Fruit fly (Drosophila melanogaster) whole organism, embryonic: Measurements from ENCODE around the gene mmd.

Source experiments
- BEAF-32 ChIP-seq: fragments of 200-800 bp; sonication (Bioruptor generic); optimal IDR thresholded peaks from 3 replicates; lab custom pipeline; 2017; ENCODE audit warnings: missing biosample characterization, missing genetic modification characterization, mild to moderate bottlenecking, moderate library complexity, missing genetic modification reagents
- Bgb ChIP-seq: fragments of 200-800 bp; sonication (Bioruptor generic); IDR thresholded peaks from 2 replicates; pipeline ENCODE4 v1.3.6; 2022; ENCODE audit warnings: missing biosample characterization, missing genetic modification characterization; ENCODE audit not compliant: partially characterized antibody
- CG12391 ChIP-seq: fragments of 200-800 bp; sonication (Bioruptor generic); optimal IDR thresholded peaks from 3 replicates; lab custom pipeline; 2018; ENCODE audit warnings: missing biosample characterization, mild to moderate bottlenecking, missing genetic modification characterization, moderate library complexity
- CG12659 ChIP-seq: fragments of 200-800 bp; sonication (Bioruptor generic); optimal IDR thresholded peaks from 3 replicates; lab custom pipeline; 2017; ENCODE audit warnings: mild to moderate bottlenecking, missing biosample characterization, missing genetic modification reagents, missing genetic modification characterization
- CG13287 ChIP-seq: fragments of 200-800 bp; sonication (Bioruptor generic); IDR thresholded peaks from 2 replicates; pipeline ENCODE4 v1.3.6; 2022; ENCODE audit warnings: missing biosample characterization, missing genetic modification characterization; ENCODE audit not compliant: partially characterized antibody
- CG14710 ChIP-seq: fragments of 200-800 bp; sonication (Bioruptor generic); optimal IDR thresholded peaks from 3 replicates; lab custom pipeline; 2019; ENCODE audit warnings: missing biosample characterization, mild to moderate bottlenecking, missing genetic modification characterization, moderate library complexity
- CG14860 ChIP-seq: fragments of 200-800 bp; sonication (Bioruptor generic); IDR thresholded peaks from 3 replicates; pipeline ENCODE4 v1.3.6; 2022; ENCODE audit warnings: missing biosample characterization, missing genetic modification characterization; ENCODE audit not compliant: partially characterized antibody
- CG1603 ChIP-seq: fragments of 200-800 bp; sonication (Bioruptor generic); optimal IDR thresholded peaks from 2 replicates; lab custom pipeline; 2019; ENCODE audit warnings: missing biosample characterization, mild to moderate bottlenecking, missing genetic modification characterization, moderate library complexity
- CG16779 ChIP-seq: fragments of 200-800 bp; sonication (Bioruptor generic); IDR thresholded peaks from 2 replicates; pipeline ENCODE4 v1.3.6; 2022; ENCODE audit warnings: missing biosample characterization, missing genetic modification characterization
- CG17186 ChIP-seq: fragments of 200-800 bp; sonication (Bioruptor generic); optimal IDR thresholded peaks from 3 replicates; lab custom pipeline; 2017; ENCODE audit warnings: missing biosample characterization, missing genetic modification reagents, missing genetic modification characterization
- CG17829 ChIP-seq: fragments of 200-800 bp; optimal IDR thresholded peaks from 2 replicates; lab custom pipeline; 2019; ENCODE audit warnings: missing biosample characterization, mild to moderate bottlenecking, missing genetic modification characterization, moderate library complexity
- CG30020 ChIP-seq: fragments of 200-800 bp; optimal IDR thresholded peaks from 2 replicates; lab custom pipeline; 2019; ENCODE audit warnings: missing biosample characterization, mild to moderate bottlenecking, missing genetic modification characterization, moderate library complexity
- CG4617 ChIP-seq: fragments of 200-800 bp; sonication (Bioruptor generic); optimal IDR thresholded peaks from 3 replicates; lab custom pipeline; 2016; ENCODE audit warnings: missing biosample characterization, missing genetic modification characterization, borderline replicate concordance
- CG6765 ChIP-seq: fragments of 200-800 bp; sonication (Bioruptor generic); optimal IDR thresholded peaks from 3 replicates; lab custom pipeline; 2017; ENCODE audit warnings: missing biosample characterization, mild to moderate bottlenecking, missing genetic modification characterization
- CG9797 ChIP-seq: fragments of 200-800 bp; sonication (Bioruptor generic); optimal IDR thresholded peaks from 3 replicates; lab custom pipeline; 2018; ENCODE audit warnings: missing biosample characterization, mild to moderate bottlenecking, missing genetic modification characterization
- Dll ChIP-seq: fragments of 200-800 bp; sonication (Bioruptor generic); IDR thresholded peaks from 4 replicates; pipeline ENCODE4 v1.3.6; 2022; ENCODE audit warnings: missing biosample characterization, missing genetic modification characterization; ENCODE audit not compliant: partially characterized antibody
- Dp ChIP-seq: fragments of 200-800 bp; sonication (Bioruptor generic); optimal IDR thresholded peaks from 2 replicates; lab custom pipeline; 2018; ENCODE audit warnings: missing biosample characterization, mild to moderate bottlenecking, missing genetic modification characterization, moderate library complexity
- Dref ChIP-seq: fragments of 200-800 bp; sonication (Bioruptor generic); IDR thresholded peaks from 2 replicates; pipeline ENCODE4 v1.3.6; 2022; ENCODE audit warnings: missing biosample characterization, missing genetic modification characterization
- E2f2 ChIP-seq: fragments of 200-800 bp; sonication (Bioruptor generic); IDR thresholded peaks from 2 replicates; pipeline ENCODE4 v1.3.6; 2022; ENCODE audit warnings: missing biosample characterization, missing genetic modification characterization
- Ets97D ChIP-seq: fragments of 200-800 bp; sonication (Bioruptor generic); optimal IDR thresholded peaks from 3 replicates; lab custom pipeline; 2016; ENCODE audit warnings: missing biosample characterization, missing genetic modification characterization
- HLH3B ChIP-seq: fragments of 200-800 bp; sonication (Bioruptor generic); IDR thresholded peaks from 2 replicates; pipeline ENCODE4 v1.3.6; 2022; ENCODE audit warnings: missing biosample characterization, missing genetic modification characterization
- MBD-R2 ChIP-seq: fragments of 200-800 bp; sonication (Bioruptor generic); IDR thresholded peaks from 2 replicates; pipeline ENCODE4 v1.3.6; 2022; ENCODE audit warnings: missing biosample characterization, missing genetic modification characterization
- MESR4 ChIP-seq: fragments of 200-800 bp; sonication (Bioruptor generic); optimal IDR thresholded peaks from 2 replicates; lab custom pipeline; 2018; ENCODE audit warnings: missing biosample characterization, mild to moderate bottlenecking, missing genetic modification characterization, moderate library complexity
- Max ChIP-seq: fragments of 200-800 bp; sonication (Bioruptor generic); optimal IDR thresholded peaks from 2 replicates; lab custom pipeline; 2016; ENCODE audit warnings: missing biosample characterization, mild to moderate bottlenecking, missing genetic modification characterization
- Opbp ChIP-seq: fragments of 200-800 bp; sonication (Bioruptor generic); IDR thresholded peaks from 3 replicates; pipeline ENCODE4 v1.3.6; 2022; ENCODE audit warnings: missing biosample characterization, missing genetic modification characterization; ENCODE audit not compliant: partially characterized antibody
- Scr ChIP-seq: fragments of 200-800 bp; sonication (Bioruptor generic); IDR thresholded peaks from 2 replicates; pipeline ENCODE4 v1.3.6; 2022; ENCODE audit warnings: missing biosample characterization, missing genetic modification characterization; ENCODE audit not compliant: partially characterized antibody
- Sin3A ChIP-seq: fragments of >200 bp; optimal IDR thresholded peaks from 2 replicates; lab custom pipeline; 2018
- Tbp ChIP-seq: fragments of >200 bp; optimal IDR thresholded peaks from 2 replicates; lab custom pipeline; 2018; ENCODE audit warnings: missing biosample characterization, missing genetic modification characterization
- YL-1 ChIP-seq: fragments of 200-800 bp; sonication (Bioruptor generic); optimal IDR thresholded peaks from 3 replicates; lab custom pipeline; 2017; ENCODE audit warnings: missing biosample characterization, mild to moderate bottlenecking, missing genetic modification characterization
- amos ChIP-seq: fragments of 200-800 bp; sonication (Bioruptor generic); IDR thresholded peaks from 2 replicates; pipeline ENCODE4 v1.3.6; 2022; ENCODE audit warnings: missing biosample characterization, missing genetic modification characterization; ENCODE audit not compliant: partially characterized antibody
- ato ChIP-seq: fragments of 200-800 bp; sonication (Bioruptor generic); IDR thresholded peaks from 2 replicates; pipeline ENCODE4 v1.3.6; 2022; ENCODE audit warnings: missing biosample characterization, missing genetic modification characterization; ENCODE audit not compliant: partially characterized antibody
- cg ChIP-seq: fragments of 200-800 bp; sonication (Bioruptor generic); optimal IDR thresholded peaks from 3 replicates; lab custom pipeline; 2019; ENCODE audit warnings: missing biosample characterization, mild to moderate bottlenecking, missing genetic modification characterization, moderate library complexity
- cwo ChIP-seq: fragments of 200-800 bp; sonication (Bioruptor generic); optimal IDR thresholded peaks from 3 replicates; lab custom pipeline; 2017; ENCODE audit warnings: missing biosample characterization, missing genetic modification characterization, mild to moderate bottlenecking, moderate library complexity, missing genetic modification reagents
- dm ChIP-seq: fragments of 200-800 bp; sonication (Bioruptor generic); optimal IDR thresholded peaks from 3 replicates; lab custom pipeline; 2016; ENCODE audit warnings: missing biosample characterization, missing genetic modification characterization
- gem ChIP-seq: fragments of 200-800 bp; sonication (Bioruptor generic); optimal IDR thresholded peaks from 2 replicates; lab custom pipeline; 2019; ENCODE audit warnings: missing biosample characterization, mild to moderate bottlenecking, missing genetic modification characterization, moderate library complexity
- gfzf ChIP-seq: fragments of 200-800 bp; sonication (Bioruptor generic); optimal IDR thresholded peaks from 2 replicates; lab custom pipeline; 2016; ENCODE audit warnings: missing biosample characterization, mild to moderate bottlenecking, missing genetic modification characterization, moderate library complexity
- knrl ChIP-seq: fragments of 200-800 bp; sonication (Bioruptor generic); IDR thresholded peaks from 3 replicates; pipeline ENCODE4 v1.3.6; 2022; ENCODE audit warnings: missing biosample characterization, missing genetic modification characterization; ENCODE audit not compliant: partially characterized antibody
- p53 ChIP-seq: fragments of 200-800 bp; sonication (Bioruptor generic); optimal IDR thresholded peaks from 2 replicates; lab custom pipeline; 2016; ENCODE audit warnings: missing biosample characterization, missing genetic modification characterization
- pan ChIP-seq, 4 experiments: fragments of >200 bp in 3 of 4; fragments of 200-800 bp in 1 of 4; sonication (Bioruptor generic) in 1 of 4; optimal IDR thresholded peaks in 3 of 4; IDR thresholded peaks in 1 of 4; 2 replicates each; pipeline versions ENCODE4 v1.3.6 to Lab custom; 2017 to 2022; ENCODE audit warnings: missing biosample characterization in 2 of 4, missing genetic modification characterization in 2 of 4, mixed read lengths in 1 of 4
- phol ChIP-seq: fragments of 200-800 bp; sonication (Bioruptor generic); optimal IDR thresholded peaks from 3 replicates; lab custom pipeline; 2018; ENCODE audit warnings: missing biosample characterization, mild to moderate bottlenecking, missing genetic modification characterization, moderate library complexity
- pzg ChIP-seq: fragments of 200-800 bp; sonication (Bioruptor generic); optimal IDR thresholded peaks from 3 replicates; lab custom pipeline; 2018; ENCODE audit warnings: missing biosample characterization, mild to moderate bottlenecking, missing genetic modification characterization, moderate library complexity
- row ChIP-seq: fragments of 200-800 bp; sonication (Bioruptor generic); IDR thresholded peaks from 3 replicates; pipeline ENCODE4 v1.3.6; 2022; ENCODE audit warnings: missing biosample characterization, missing genetic modification characterization
- sr ChIP-seq: fragments of 200-800 bp; sonication (Bioruptor generic); IDR thresholded peaks from 3 replicates; pipeline ENCODE4 v1.3.6; 2022; ENCODE audit warnings: missing biosample characterization, missing genetic modification characterization
- stwl ChIP-seq: fragments of 200-800 bp; sonication (Bioruptor generic); optimal IDR thresholded peaks from 3 replicates; lab custom pipeline; 2018; ENCODE audit warnings: missing biosample characterization, mild to moderate bottlenecking, missing genetic modification characterization, moderate library complexity
- trem ChIP-seq: fragments of 200-800 bp; optimal IDR thresholded peaks from 3 replicates; lab custom pipeline; 2019; ENCODE audit warnings: missing biosample characterization, mild to moderate bottlenecking, missing genetic modification characterization, moderate library complexity
- unc-4 ChIP-seq: fragments of 200-800 bp; sonication (Bioruptor generic); IDR thresholded peaks from 2 replicates; pipeline ENCODE4 v1.3.6; 2022; ENCODE audit warnings: missing biosample characterization, missing genetic modification characterization; ENCODE audit not compliant: partially characterized antibody
- vnd ChIP-seq: fragments of 200-800 bp; sonication (Bioruptor generic); IDR thresholded peaks from 3 replicates; pipeline ENCODE4 v1.3.6; 2022; ENCODE audit warnings: missing biosample characterization, missing genetic modification characterization; ENCODE audit not compliant: partially characterized antibody

The mmd gene

DNA sequence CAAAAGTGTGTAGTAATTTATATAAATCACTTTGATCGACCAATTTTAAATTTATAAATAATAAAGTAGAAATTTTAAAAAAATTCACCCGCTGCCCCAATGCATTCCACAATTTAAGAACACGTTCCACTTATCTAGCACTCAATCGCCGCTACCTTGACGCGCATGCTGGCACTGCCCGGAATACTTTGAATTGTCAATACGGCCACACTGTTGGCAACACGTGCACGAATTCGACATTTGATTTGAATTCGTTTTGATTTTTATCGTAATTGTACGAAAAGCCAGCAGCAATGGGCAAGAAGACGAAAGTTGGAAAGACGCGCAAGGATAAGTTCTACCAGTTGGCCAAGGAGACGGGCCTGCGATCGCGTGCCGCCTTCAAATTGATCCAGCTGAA lies 23.9 kb upstream of the mmd start, which contains the start of gene CG8939:
Gene CG8939 (plus strand): TSS at position 186 of the 400 bp plus-strand sequence.
- TF ChIP-seq Dp (GFP tag; lab: Kevin White, UChicago) = peak; percentile 74
- no peak for TF ChIP-seq p53 (GFP tag; lab: Kevin White, UChicago)
- no peak for TF ChIP-seq CG12659 (GFP tag; lab: Kevin White, UChicago)
- peak; percentile 17; the same call in 1 of the 2 replicates for TF ChIP-seq amos
- TF ChIP-seq HLH3B (GFP tag; lab: Robert Waterston, UW) = no peak
- peak; percentile 71 for TF ChIP-seq pzg (GFP tag; lab: Kevin White, UChicago)
- TF ChIP-seq Scr (GFP tag; lab: Robert Waterston, UW) = peak; percentile 46
- TF ChIP-seq pan (optimal IDR thresholded peaks at IDR 0.05; lab: Kevin White, UChicago) = no peak
- no peak for TF ChIP-seq pan (GFP tag; optimal IDR thresholded peaks at IDR 0.05 in 1 of 2, IDR thresholded peaks at IDR 0.05 in 1 of 2)
- peak; percentile 15; the same call in 1 of the 2 replicates for TF ChIP-seq Dref (GFP tag; lab: Robert Waterston, UW)
- TF ChIP-seq CG14860 (GFP tag; lab: Robert Waterston, UW) = no peak
- TF ChIP-seq CG17186 (GFP tag; lab: Kevin White, UChicago) = peak; percentile 82
- peak; percentile 33; the same call in 1 of the 2 replicates for TF ChIP-seq CG13287 (GFP tag; lab: Robert Waterston, UW)
- TF ChIP-seq dm (GFP tag; lab: Kevin White, UChicago) = peak; percentile 94
- TF ChIP-seq CG30020 (tag; lab: Kevin White, UChicago) = peak; percentile 87
- peak; percentile 67 for TF ChIP-seq MESR4 (GFP tag; lab: Kevin White, UChicago)
- peak; percentile 54 for TF ChIP-seq Bgb (GFP tag; lab: Robert Waterston, UW)
- peak; percentile 84 for TF ChIP-seq YL-1
- TF ChIP-seq Max (GFP tag; lab: Kevin White, UChicago) = peak; percentile 90
- TF ChIP-seq sr (GFP tag; lab: Robert Waterston, UW) = no peak
- TF ChIP-seq Tbp (GFP tag; lab: Kevin White, UChicago) = peak; percentile 77
- TF ChIP-seq unc-4 = 0 out of 2 replicates have a peak, but pooled peaks have one; percentile 18
- TF ChIP-seq E2f2 (GFP tag; lab: Robert Waterston, UW) = peak; percentile 81
- TF ChIP-seq CG9797 (GFP tag; lab: Kevin White, UChicago) = peak; percentile 74
- TF ChIP-seq CG14710 (tag; lab: Kevin White, UChicago) = peak; percentile 33
- 0 out of 3 replicates have a peak, but pooled peaks have one; percentile 21 for TF ChIP-seq Opbp (GFP tag; lab: Robert Waterston, UW)
- peak; percentile 52; the same call in 2 of the 4 replicates for TF ChIP-seq Dll (GFP tag; lab: Robert Waterston, UW)
- TF ChIP-seq CG17829 (tag; lab: Kevin White, UChicago) = peak; percentile 7
- TF ChIP-seq stwl (tag; lab: Kevin White, UChicago) = peak; percentile 59
- TF ChIP-seq MBD-R2 (GFP tag; lab: Robert Waterston, UW) = peak; percentile 65
- TF ChIP-seq phol = peak; percentile 3
- TF ChIP-seq gem (tag; lab: Kevin White, UChicago) = no peak
- TF ChIP-seq knrl (GFP tag; lab: Robert Waterston, UW) = 0 out of 3 replicates have a peak, but pooled peaks have one; percentile 16
- TF ChIP-seq vnd = no peak
- peak; percentile 42 for TF ChIP-seq Ets97D
- TF ChIP-seq cg (GFP tag; lab: Kevin White, UChicago) = no peak
- peak; percentile 92 for TF ChIP-seq cwo (GFP tag; lab: Kevin White, UChicago)
- TF ChIP-seq CG6765 (GFP tag; lab: Kevin White, UChicago) = no peak
- TF ChIP-seq Sin3A (lab: Kevin White, UChicago) = peak; percentile 20
- TF ChIP-seq CG12391 = peak; percentile 12
- TF ChIP-seq CG4617 (GFP tag; lab: Kevin White, UChicago) = peak; percentile 15
- 0 out of 2 replicates have a peak, but pooled peaks have one; percentile 7 for TF ChIP-seq ato (GFP tag; lab: Robert Waterston, UW)
- peak; percentile 43 for TF ChIP-seq trem
- TF ChIP-seq CG1603 = peak; percentile 99
- TF ChIP-seq row (GFP tag; lab: Robert Waterston, UW) = peak; percentile 53; the same call in 1 of the 3 replicates
- TF ChIP-seq CG16779 (GFP tag; lab: Robert Waterston, UW) = no peak
- TF ChIP-seq BEAF-32 (GFP tag; lab: Kevin White, UChicago) = peak; percentile 37
- peak; percentile 75 for TF ChIP-seq gfzf (GFP tag; lab: Kevin White, UChicago)
